Fruit fly (Drosophila melanogaster) whole organism, embryonic: Measurements from ENCODE around the gene CG7512.
A peak's percentile ranks its signal among the peaks of the same experiment; 100 is the strongest.

Source experiments
- Ada2b ChIP-seq: fragments of 200-800 bp; sonication (Bioruptor generic); IDR thresholded peaks from 2 replicates; pipeline ENCODE4 v1.3.6; 2022; ENCODE audit warnings: missing biosample characterization, missing genetic modification characterization
- BtbVII ChIP-seq: fragments of 200-800 bp; sonication (Bioruptor generic); optimal IDR thresholded peaks from 3 replicates; lab custom pipeline; 2017; ENCODE audit warnings: missing biosample characterization, mild to moderate bottlenecking, missing genetic modification characterization
- Bteb2 ChIP-seq: fragments of 200-800 bp; sonication (Bioruptor generic); optimal IDR thresholded peaks from 2 replicates; lab custom pipeline; 2016; ENCODE audit warnings: missing biosample characterization, missing genetic modification characterization
- CG10274 ChIP-seq: fragments of 200-800 bp; sonication (Bioruptor generic); optimal IDR thresholded peaks from 3 replicates; lab custom pipeline; 2017; ENCODE audit warnings: missing biosample characterization, mild to moderate bottlenecking, missing genetic modification characterization
- CG10565 ChIP-seq: fragments of 200-800 bp; sonication (Bioruptor generic); optimal IDR thresholded peaks from 3 replicates; lab custom pipeline; 2016; ENCODE audit warnings: missing biosample characterization, mild to moderate bottlenecking, missing genetic modification characterization
- CG11093 ChIP-seq: fragments of 200-800 bp; sonication (Bioruptor generic); IDR thresholded peaks from 3 replicates; pipeline ENCODE4 v1.3.6; 2022; ENCODE audit warnings: missing biosample characterization, missing genetic modification characterization
- CG11504 ChIP-seq: fragments of 200-800 bp; sonication (Bioruptor generic); optimal IDR thresholded peaks from 3 replicates; lab custom pipeline; 2019; ENCODE audit warnings: missing biosample characterization, mild to moderate bottlenecking, missing genetic modification characterization, moderate library complexity
- CG11696 ChIP-seq: fragments of 200-800 bp; sonication (Bioruptor generic); IDR thresholded peaks from 2 replicates; pipeline ENCODE4 v1.3.6; 2022; ENCODE audit warnings: missing biosample characterization, missing genetic modification characterization
- CG13287 ChIP-seq: fragments of 200-800 bp; sonication (Bioruptor generic); IDR thresholded peaks from 2 replicates; pipeline ENCODE4 v1.3.6; 2022; ENCODE audit warnings: missing biosample characterization, missing genetic modification characterization; ENCODE audit not compliant: partially characterized antibody
- CG13296 ChIP-seq: fragments of 200-800 bp; sonication (Bioruptor generic); optimal IDR thresholded peaks from 3 replicates; lab custom pipeline; 2018; ENCODE audit warnings: missing biosample characterization, mild to moderate bottlenecking, missing genetic modification characterization
- CG15011 ChIP-seq: fragments of 200-800 bp; sonication (Bioruptor generic); optimal IDR thresholded peaks from 3 replicates; lab custom pipeline; 2018; ENCODE audit warnings: missing biosample characterization, mild to moderate bottlenecking, missing genetic modification characterization
- CG15269 ChIP-seq: fragments of 200-800 bp; sonication (Bioruptor generic); optimal IDR thresholded peaks from 2 replicates; lab custom pipeline; 2018; ENCODE audit warnings: missing biosample characterization, mild to moderate bottlenecking, missing genetic modification characterization, moderate library complexity
- CG15514 ChIP-seq: fragments of 200-800 bp; sonication (Bioruptor generic); optimal IDR thresholded peaks from 3 replicates; lab custom pipeline; 2017; ENCODE audit warnings: missing biosample characterization, missing genetic modification characterization, mild to moderate bottlenecking, moderate library complexity, missing genetic modification reagents
- CG16863 ChIP-seq: fragments of 200-800 bp; sonication (Bioruptor generic); optimal IDR thresholded peaks from 3 replicates; lab custom pipeline; 2016; ENCODE audit warnings: missing biosample characterization, missing genetic modification characterization
- CG17568 ChIP-seq: fragments of 200-800 bp; sonication (Bioruptor generic); optimal IDR thresholded peaks from 2 replicates; lab custom pipeline; 2018; ENCODE audit warnings: missing biosample characterization, mild to moderate bottlenecking, missing genetic modification characterization, moderate library complexity
- CG1792 ChIP-seq: fragments of 200-800 bp; sonication (Bioruptor generic); optimal IDR thresholded peaks from 2 replicates; lab custom pipeline; 2016; ENCODE audit warnings: missing biosample characterization, missing genetic modification characterization
- CG31388 ChIP-seq: fragments of 200-800 bp; sonication (Bioruptor generic); optimal IDR thresholded peaks from 2 replicates; lab custom pipeline; 2016; ENCODE audit warnings: missing biosample characterization, missing genetic modification characterization
- CG33213 ChIP-seq: fragments of 200-800 bp; sonication (Bioruptor generic); optimal IDR thresholded peaks from 3 replicates; lab custom pipeline; 2016; ENCODE audit warnings: missing biosample characterization, missing genetic modification characterization
- CG4282 ChIP-seq: fragments of 200-800 bp; sonication (Bioruptor generic); optimal IDR thresholded peaks from 2 replicates; lab custom pipeline; 2016; ENCODE audit warnings: missing biosample characterization, missing genetic modification characterization
- CG4360 ChIP-seq: fragments of 200-800 bp; sonication (Bioruptor generic); IDR thresholded peaks from 2 replicates; pipeline ENCODE4 v1.3.6; 2022; ENCODE audit warnings: missing biosample characterization, missing genetic modification characterization
- CG4707 ChIP-seq: fragments of 200-800 bp; sonication (Bioruptor generic); optimal IDR thresholded peaks from 2 replicates; lab custom pipeline; 2018; ENCODE audit warnings: missing biosample characterization, mild to moderate bottlenecking, missing genetic modification characterization, moderate library complexity
- CG7372 ChIP-seq: fragments of 200-800 bp; sonication (Bioruptor generic); IDR thresholded peaks from 2 replicates; pipeline ENCODE4 v1.3.6; 2022; ENCODE audit warnings: missing biosample characterization, missing genetic modification characterization
- CG8290 ChIP-seq, 3 experiments: fragments of 200-800 bp; sonication (Bioruptor generic); optimal IDR thresholded peaks; 2 replicates each; lab custom pipeline; 2016 to 2019; ENCODE audit warnings: missing biosample characterization in 3 of 3, missing genetic modification characterization in 3 of 3, mild to moderate bottlenecking in 2 of 3, moderate library complexity in 1 of 3
- Dek ChIP-seq: fragments of 200-800 bp; sonication (Bioruptor generic); optimal IDR thresholded peaks from 3 replicates; lab custom pipeline; 2019; ENCODE audit warnings: missing biosample characterization, mild to moderate bottlenecking, missing genetic modification characterization, moderate library complexity
- Hmr ChIP-seq: fragments of 200-800 bp; sonication (Bioruptor generic); optimal IDR thresholded peaks from 3 replicates; lab custom pipeline; 2017; ENCODE audit warnings: mild to moderate bottlenecking, missing biosample characterization, missing genetic modification reagents, missing genetic modification characterization
- Lhr ChIP-seq: fragments of 200-800 bp; sonication (Bioruptor generic); optimal IDR thresholded peaks from 3 replicates; lab custom pipeline; 2017; ENCODE audit warnings: mild to moderate bottlenecking, missing biosample characterization, missing genetic modification reagents, missing genetic modification characterization
- Med ChIP-seq: fragments of 200-800 bp; sonication (Bioruptor generic); peaks from one replicate; lab custom pipeline; 2016; ENCODE audit warnings: missing biosample characterization, missing genetic modification characterization, mild to moderate bottlenecking, inconsistent platforms, moderate library complexity
- ap ChIP-seq: fragments of 200-800 bp; sonication (Bioruptor generic); IDR thresholded peaks from 2 replicates; pipeline ENCODE4 v1.3.6; 2022; ENCODE audit warnings: missing biosample characterization, missing genetic modification characterization
- bab2 ChIP-seq: fragments of 200-800 bp; sonication (Bioruptor generic); optimal IDR thresholded peaks from 2 replicates; lab custom pipeline; 2016; ENCODE audit warnings: missing biosample characterization, missing genetic modification characterization
- bowl ChIP-seq: fragments of 200-800 bp; sonication (Bioruptor generic); IDR thresholded peaks from 2 replicates; pipeline ENCODE4 v1.3.6; 2022; ENCODE audit warnings: missing biosample characterization, missing genetic modification characterization
- btn ChIP-seq: fragments of 200-800 bp; sonication (Bioruptor generic); optimal IDR thresholded peaks from 2 replicates; lab custom pipeline; 2016; ENCODE audit warnings: missing biosample characterization, missing genetic modification characterization
- dimm ChIP-seq: fragments of 200-800 bp; sonication (Bioruptor generic); IDR thresholded peaks from 2 replicates; pipeline ENCODE4 v1.3.6; 2022; ENCODE audit warnings: missing biosample characterization, missing genetic modification characterization
- exex ChIP-seq: fragments of 200-800 bp; sonication (Bioruptor generic); optimal IDR thresholded peaks from 4 replicates; lab custom pipeline; 2018; ENCODE audit warnings: missing biosample characterization, mild to moderate bottlenecking, missing genetic modification characterization, moderate library complexity
- fd3F ChIP-seq: fragments of 200-800 bp; sonication (Bioruptor generic); optimal IDR thresholded peaks from 2 replicates; lab custom pipeline; 2018; ENCODE audit warnings: missing biosample characterization, mild to moderate bottlenecking, missing genetic modification characterization, moderate library complexity
- gfzf ChIP-seq: fragments of 200-800 bp; sonication (Bioruptor generic); optimal IDR thresholded peaks from 2 replicates; lab custom pipeline; 2016; ENCODE audit warnings: missing biosample characterization, mild to moderate bottlenecking, missing genetic modification characterization, moderate library complexity
- h ChIP-seq: fragments of >200 bp; optimal IDR thresholded peaks from 2 replicates; lab custom pipeline; 2017
- hth ChIP-seq: fragments of >200 bp; optimal IDR thresholded peaks from 2 replicates; lab custom pipeline; 2017; ENCODE audit warnings: inconsistent platforms
- mam ChIP-seq: fragments of 200-800 bp; sonication (Bioruptor generic); optimal IDR thresholded peaks from 3 replicates; lab custom pipeline; 2016; ENCODE audit warnings: missing biosample characterization, missing genetic modification characterization
- mirr ChIP-seq: fragments of 200-800 bp; sonication (Bioruptor generic); optimal IDR thresholded peaks from 3 replicates; lab custom pipeline; 2018; ENCODE audit warnings: missing biosample characterization, mild to moderate bottlenecking, missing genetic modification characterization
- nerfin-1 ChIP-seq: fragments of 200-800 bp; sonication (Bioruptor generic); optimal IDR thresholded peaks from 3 replicates; lab custom pipeline; 2019; ENCODE audit warnings: missing biosample characterization, mild to moderate bottlenecking, missing genetic modification characterization, moderate library complexity
- pum ChIP-seq: fragments of 200-800 bp; sonication (Bioruptor generic); optimal IDR thresholded peaks from 2 replicates; lab custom pipeline; 2016; ENCODE audit warnings: missing biosample characterization, missing genetic modification characterization
- sd ChIP-seq: fragments of 200-800 bp; sonication (Bioruptor generic); optimal IDR thresholded peaks from 3 replicates; lab custom pipeline; 2018; ENCODE audit warnings: missing biosample characterization, mild to moderate bottlenecking, missing genetic modification characterization, moderate library complexity
- tup ChIP-seq: fragments of 200-800 bp; sonication (Bioruptor generic); optimal IDR thresholded peaks from 2 replicates; lab custom pipeline; 2016; ENCODE audit warnings: missing biosample characterization, mild to moderate bottlenecking, missing genetic modification characterization, moderate library complexity

Gene CG7512

DNA sequence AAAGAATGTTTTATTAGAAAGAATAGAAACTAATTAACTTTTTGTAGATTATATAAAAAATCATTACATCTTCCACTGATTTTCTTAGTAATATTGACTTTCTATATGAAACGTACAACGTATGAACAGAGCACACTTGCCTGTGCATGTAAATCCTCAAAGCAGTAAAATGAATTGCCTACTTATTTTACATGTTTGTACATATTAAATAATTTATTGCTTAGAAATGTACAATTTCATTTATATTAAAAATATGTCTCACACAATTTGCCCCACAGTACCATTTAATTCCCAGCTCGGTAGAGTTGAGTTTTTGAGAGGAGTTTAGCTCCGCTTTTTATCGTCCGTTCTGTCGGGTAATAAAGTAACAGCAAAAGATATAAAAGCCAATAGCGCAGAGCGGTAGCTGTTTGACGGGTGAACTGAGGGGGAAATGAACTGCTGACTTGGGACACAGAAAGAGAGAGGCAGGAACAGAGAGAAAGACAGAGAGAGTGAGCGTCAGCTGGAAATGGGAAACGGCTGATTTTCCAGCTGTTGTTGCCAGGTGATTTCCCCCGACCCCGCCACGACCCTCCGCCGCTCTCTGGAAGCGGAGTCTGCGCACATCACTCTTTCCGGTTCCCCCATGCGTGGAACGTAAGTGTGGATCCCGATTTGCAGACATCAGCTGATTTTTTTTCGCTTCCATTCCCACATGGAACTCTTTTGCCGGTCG is 20.3 kb upstream of the CG7512 start (continued):
- no peak for TF ChIP-seq Ada2b
- no peak for TF ChIP-seq h (lab: Kevin White, UChicago)
- no peak for TF ChIP-seq bab2
- no peak for TF ChIP-seq sd (tag; lab: Kevin White, UChicago)
- no peak for TF ChIP-seq hth

dm6 chr3L:11508337-11508736 is 5.2 kb upstream of the CG7512 start, which contains the start of gene CG33500:
Gene CG33500, plus strand, starts transcription at chr3L:11508637.
- TF ChIP-seq Hmr (peak; percentile 29), bab2 (no peak), Med (GFP tag; lab: Kevin White, UChicago) (peak; percentile 42), CG8290 (GFP tag; optimal IDR thresholded peaks at IDR 0.05; lab: Kevin White, UChicago) (no peak), CG8290 (tag; optimal IDR thresholded peaks at IDR 0.05; lab: Kevin White, UChicago) (peak in 1 of 2 experiments; percentile 8)
- TF ChIP-seq, all 482 proteins: peak for 3

- TF ChIP-seq CG10565 (GFP tag; lab: Kevin White, UChicago) (no peak), CG11093 (no peak), pum (GFP tag; lab: Kevin White, UChicago) (no peak), btn (GFP tag; lab: Kevin White, UChicago) (no peak), CG33213 (GFP tag; lab: Kevin White, UChicago) (no peak), CG7372 (GFP tag; lab: Robert Waterston, UW) (no peak), tup (GFP tag; lab: Kevin White, UChicago) (no peak), bab2 (no peak), CG4707 (GFP tag; lab: Kevin White, UChicago) (no peak), CG31388 (GFP tag; lab: Kevin White, UChicago) (no peak), mam (GFP tag; lab: Kevin White, UChicago) (no peak), CG16863 (GFP tag; lab: Kevin White, UChicago) (no peak), ap (GFP tag; lab: Robert Waterston, UW) (no peak), CG1792 (GFP tag; lab: Kevin White, UChicago) (no peak), Bteb2 (no peak)
These were observed 4.1 kb upstream of the CG7512 start, which contains the start of the genes Sgs8 and Sgs7 for dm6 chr3L:11509294-11509911. Gene Sgs8, minus strand, starts transcription at chr3L:11509394. Gene Sgs7, plus strand, starts transcription at chr3L:11509861.

dm6 chr3L:11510489-11510888 is 3.0 kb upstream of the CG7512 start, which contains the start of gene CG33272:
Gene CG33272, minus strand, starts transcription at chr3L:11510589.
- no peak for TF ChIP-seq CG4360 (GFP tag; lab: Robert Waterston, UW)
- peak; percentile 10 for TF ChIP-seq BtbVII
- TF ChIP-seq mirr (GFP tag; lab: Kevin White, UChicago): peak; percentile 20
- TF ChIP-seq exex (tag; lab: Kevin White, UChicago): no peak
- TF ChIP-seq fd3F (GFP tag; lab: Kevin White, UChicago): peak; percentile 51
- peak; percentile 22 for TF ChIP-seq CG15269 (tag; lab: Kevin White, UChicago)
- TF ChIP-seq CG17568: peak; percentile 29
- TF ChIP-seq CG13296: peak; percentile 47
- peak; percentile 19 for TF ChIP-seq Med (GFP tag; lab: Kevin White, UChicago)

DNA sequence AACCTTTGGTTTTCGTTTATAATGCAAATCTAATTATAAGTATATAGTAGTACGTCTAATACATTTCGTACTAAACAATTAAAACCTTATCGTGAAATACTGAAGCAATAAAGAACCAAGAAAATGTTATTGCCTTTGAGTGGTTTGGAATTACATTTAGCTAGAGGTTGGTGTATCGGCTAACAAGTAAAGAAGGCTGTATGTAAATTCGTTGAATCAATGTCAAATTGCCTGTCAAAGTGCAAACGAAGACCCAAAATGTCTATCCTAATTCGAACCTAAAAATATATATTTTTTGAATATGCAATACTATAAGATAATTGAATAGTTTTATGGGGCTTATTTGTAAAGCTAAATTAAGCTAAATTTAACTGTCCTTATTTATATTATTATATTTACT is 2.3 kb upstream of the CG7512 start:
- TF ChIP-seq CG11504 (tag; lab: Kevin White, UChicago) (peak; percentile 22), Lhr (GFP tag; lab: Kevin White, UChicago) (peak; percentile 22), nerfin-1 (tag; lab: Kevin White, UChicago) (no peak), bowl (GFP tag; lab: Robert Waterston, UW) (no peak), CG13287 (peak; percentile 50), Dek (tag; lab: Kevin White, UChicago) (peak; percentile 39), dimm (GFP tag; lab: Robert Waterston, UW) (no peak), CG11696 (GFP tag; lab: Robert Waterston, UW) (no peak), sd (tag; lab: Kevin White, UChicago) (peak; percentile 15), CG15011 (no peak), gfzf (GFP tag; lab: Kevin White, UChicago) (peak; percentile 33), CG15514 (GFP tag; lab: Kevin White, UChicago) (peak; percentile 32), CG10274 (GFP tag; lab: Kevin White, UChicago) (no peak), CG4282 (GFP tag; lab: Kevin White, UChicago) (no peak)
